Fruit fly (Drosophila melanogaster) whole organism, embryonic: ENCODE measurements around the gene UQCR-14.

Experiments used
- C15 ChIP-seq: fragments of 200-800 bp; sonication (Bioruptor generic); IDR thresholded peaks from 3 replicates; pipeline ENCODE4 v1.3.6; 2022; ENCODE audit warnings: missing biosample characterization, missing genetic modification characterization
- CG10267 ChIP-seq: fragments of 200-800 bp; sonication (Bioruptor generic); optimal IDR thresholded peaks from 2 replicates; lab custom pipeline; 2018; ENCODE audit warnings: missing biosample characterization, mild to moderate bottlenecking, missing genetic modification characterization, moderate library complexity
- CG10565 ChIP-seq: fragments of 200-800 bp; sonication (Bioruptor generic); optimal IDR thresholded peaks from 3 replicates; lab custom pipeline; 2016; ENCODE audit warnings: missing biosample characterization, mild to moderate bottlenecking, missing genetic modification characterization
- CG10654 ChIP-seq: fragments of 200-800 bp; sonication (Bioruptor generic); optimal IDR thresholded peaks from 2 replicates; lab custom pipeline; 2016; ENCODE audit warnings: missing biosample characterization, missing genetic modification characterization
- CG10959 ChIP-seq: fragments of 200-800 bp; sonication (Bioruptor generic); IDR thresholded peaks from 2 replicates; pipeline ENCODE4 v1.3.6; 2022; ENCODE audit warnings: missing biosample characterization, missing genetic modification characterization
- CG11247 ChIP-seq: fragments of 200-800 bp; sonication (Bioruptor generic); IDR thresholded peaks from 2 replicates; pipeline ENCODE4 v1.3.6; 2022; ENCODE audit warnings: missing biosample characterization, missing genetic modification characterization
- CG15696 ChIP-seq: fragments of 200-800 bp; sonication (Bioruptor generic); optimal IDR thresholded peaks from 2 replicates; lab custom pipeline; 2019; ENCODE audit warnings: missing biosample characterization, mild to moderate bottlenecking, missing genetic modification characterization, moderate library complexity
- CG16815 ChIP-seq: fragments of 200-800 bp; sonication (Bioruptor generic); optimal IDR thresholded peaks from 3 replicates; lab custom pipeline; 2017; ENCODE audit warnings: missing biosample characterization, mild to moderate bottlenecking, missing genetic modification characterization
- CG2202 ChIP-seq: fragments of 200-800 bp; sonication (Bioruptor generic); optimal IDR thresholded peaks from 2 replicates; lab custom pipeline; 2018; ENCODE audit warnings: missing biosample characterization, mild to moderate bottlenecking, missing genetic modification characterization
- CG31224 ChIP-seq: fragments of 200-800 bp; sonication (Bioruptor generic); IDR thresholded peaks from 2 replicates; pipeline ENCODE4 v1.3.6; 2022; ENCODE audit warnings: missing biosample characterization, missing genetic modification characterization
- CG3163 ChIP-seq: fragments of 200-800 bp; sonication (Bioruptor generic); optimal IDR thresholded peaks from 3 replicates; lab custom pipeline; 2016; ENCODE audit warnings: missing biosample characterization, missing genetic modification characterization
- CG32532 ChIP-seq: fragments of 200-800 bp; sonication (Bioruptor generic); IDR thresholded peaks from 2 replicates; pipeline ENCODE4 v1.3.6; 2022; ENCODE audit warnings: missing biosample characterization, missing genetic modification characterization
- CG3407 ChIP-seq: fragments of 200-800 bp; sonication (Bioruptor generic); optimal IDR thresholded peaks from 2 replicates; lab custom pipeline; 2018; ENCODE audit warnings: missing biosample characterization, mild to moderate bottlenecking, missing genetic modification characterization
- CG3847 ChIP-seq: fragments of 200-800 bp; sonication (Bioruptor generic); IDR thresholded peaks from 2 replicates; pipeline ENCODE4 v1.3.6; 2022; ENCODE audit warnings: missing biosample characterization, missing genetic modification characterization
- CG4282 ChIP-seq: fragments of 200-800 bp; sonication (Bioruptor generic); optimal IDR thresholded peaks from 2 replicates; lab custom pipeline; 2016; ENCODE audit warnings: missing biosample characterization, missing genetic modification characterization
- CG6854 ChIP-seq: fragments of 200-800 bp; sonication (Bioruptor generic); optimal IDR thresholded peaks from 3 replicates; lab custom pipeline; 2017; ENCODE audit warnings: missing biosample characterization, mild to moderate bottlenecking, missing genetic modification characterization
- CG9609 ChIP-seq: fragments of 200-800 bp; sonication (Bioruptor generic); optimal IDR thresholded peaks from 3 replicates; lab custom pipeline; 2016; ENCODE audit warnings: missing biosample characterization, missing genetic modification characterization
- D19B ChIP-seq: fragments of 200-800 bp; sonication (Bioruptor generic); optimal IDR thresholded peaks from 2 replicates; lab custom pipeline; 2017; ENCODE audit warnings: missing biosample characterization, mild to moderate bottlenecking, missing genetic modification characterization
- Dll ChIP-seq: fragments of 200-800 bp; sonication (Bioruptor generic); IDR thresholded peaks from 4 replicates; pipeline ENCODE4 v1.3.6; 2022; ENCODE audit warnings: missing biosample characterization, missing genetic modification characterization; ENCODE audit not compliant: partially characterized antibody
- ERR ChIP-seq: fragments of 200-800 bp; sonication (Bioruptor generic); optimal IDR thresholded peaks from 2 replicates; lab custom pipeline; 2016; ENCODE audit warnings: missing biosample characterization, missing genetic modification characterization
- Ets65A ChIP-seq: fragments of 200-800 bp; sonication (Bioruptor generic); peaks from one replicate; lab custom pipeline; 2016; ENCODE audit warnings: missing biosample characterization, missing genetic modification characterization
- Kr ChIP-seq: fragments of 200-800 bp; sonication (Bioruptor generic); optimal IDR thresholded peaks from 2 replicates; lab custom pipeline; 2017; ENCODE audit warnings: missing biosample characterization, mild to moderate bottlenecking, missing genetic modification characterization
- MESR4 ChIP-seq: fragments of 200-800 bp; sonication (Bioruptor generic); optimal IDR thresholded peaks from 2 replicates; lab custom pipeline; 2018; ENCODE audit warnings: missing biosample characterization, mild to moderate bottlenecking, missing genetic modification characterization, moderate library complexity
- Med ChIP-seq: fragments of 200-800 bp; sonication (Bioruptor generic); peaks from one replicate; lab custom pipeline; 2016; ENCODE audit warnings: missing biosample characterization, missing genetic modification characterization, mild to moderate bottlenecking, inconsistent platforms, moderate library complexity
- NfI ChIP-seq: fragments of 200-800 bp; sonication (Bioruptor generic); optimal IDR thresholded peaks from 3 replicates; lab custom pipeline; 2018; ENCODE audit warnings: missing biosample characterization, mild to moderate bottlenecking, missing genetic modification characterization, moderate library complexity
- Oli ChIP-seq: fragments of 200-800 bp; sonication (Bioruptor generic); optimal IDR thresholded peaks from 2 replicates; lab custom pipeline; 2018; ENCODE audit warnings: missing biosample characterization, mild to moderate bottlenecking, missing genetic modification characterization, moderate library complexity
- Opbp ChIP-seq: fragments of 200-800 bp; sonication (Bioruptor generic); IDR thresholded peaks from 3 replicates; pipeline ENCODE4 v1.3.6; 2022; ENCODE audit warnings: missing biosample characterization, missing genetic modification characterization; ENCODE audit not compliant: partially characterized antibody
- Optix ChIP-seq: fragments of 200-800 bp; sonication (Bioruptor generic); IDR thresholded peaks from 3 replicates; pipeline ENCODE4 v1.3.6; 2022; ENCODE audit warnings: missing biosample characterization, missing genetic modification characterization
- Pdp1 ChIP-seq, 2 experiments: fragments of 200-800 bp; sonication (Bioruptor generic); optimal IDR thresholded peaks; 3 replicates each; lab custom pipeline; 2016; ENCODE audit warnings: missing biosample characterization in 2 of 2, missing genetic modification characterization in 2 of 2, mild to moderate bottlenecking in 1 of 2, moderate library complexity in 1 of 2
- Sox102F ChIP-seq: fragments of 200-800 bp; sonication (Bioruptor generic); optimal IDR thresholded peaks from 2 replicates; lab custom pipeline; 2018; ENCODE audit warnings: missing biosample characterization, mild to moderate bottlenecking, missing genetic modification characterization, moderate library complexity
- YL-1 ChIP-seq: fragments of 200-800 bp; sonication (Bioruptor generic); optimal IDR thresholded peaks from 3 replicates; lab custom pipeline; 2017; ENCODE audit warnings: missing biosample characterization, mild to moderate bottlenecking, missing genetic modification characterization
- bigmax ChIP-seq: fragments of 200-800 bp; sonication (Bioruptor generic); optimal IDR thresholded peaks from 2 replicates; lab custom pipeline; 2018; ENCODE audit warnings: missing biosample characterization, mild to moderate bottlenecking, missing genetic modification characterization
- cato ChIP-seq: fragments of 200-800 bp; sonication (Bioruptor generic); optimal IDR thresholded peaks from 2 replicates; lab custom pipeline; 2016; ENCODE audit warnings: missing biosample characterization, missing genetic modification characterization, borderline replicate concordance
- cg ChIP-seq: fragments of 200-800 bp; sonication (Bioruptor generic); optimal IDR thresholded peaks from 3 replicates; lab custom pipeline; 2019; ENCODE audit warnings: missing biosample characterization, mild to moderate bottlenecking, missing genetic modification characterization, moderate library complexity
- crol ChIP-seq: fragments of 200-800 bp; sonication (Bioruptor generic); IDR thresholded peaks from 2 replicates; pipeline ENCODE4 v1.3.6; 2022; ENCODE audit warnings: missing biosample characterization, missing genetic modification characterization
- dm ChIP-seq: fragments of 200-800 bp; sonication (Bioruptor generic); optimal IDR thresholded peaks from 3 replicates; lab custom pipeline; 2016; ENCODE audit warnings: missing biosample characterization, missing genetic modification characterization
- gsb-n ChIP-seq: fragments of 200-800 bp; sonication (Bioruptor generic); optimal IDR thresholded peaks from 3 replicates; lab custom pipeline; 2018; ENCODE audit warnings: missing biosample characterization, mild to moderate bottlenecking, missing genetic modification characterization
- her ChIP-seq: fragments of 200-800 bp; sonication (Bioruptor generic); optimal IDR thresholded peaks from 2 replicates; lab custom pipeline; 2016; ENCODE audit warnings: missing biosample characterization, missing genetic modification characterization
- lov ChIP-seq, 2 experiments: fragments of 200-800 bp in 1 of 2; fragments of >200 bp in 1 of 2; sonication (Bioruptor generic) in 1 of 2; IDR thresholded peaks in 1 of 2; optimal IDR thresholded peaks in 1 of 2; 2 replicates in 1 of 2; 3 replicates in 1 of 2; pipeline versions ENCODE4 v1.3.6 to Lab custom; 2017 to 2022; ENCODE audit warnings: missing biosample characterization in 1 of 2, missing genetic modification characterization in 1 of 2
- nmo ChIP-seq: fragments of 200-800 bp; sonication (Bioruptor generic); optimal IDR thresholded peaks from 2 replicates; lab custom pipeline; 2018; ENCODE audit warnings: missing biosample characterization, mild to moderate bottlenecking, missing genetic modification characterization, moderate library complexity
- nom ChIP-seq: fragments of 200-800 bp; sonication (Bioruptor generic); optimal IDR thresholded peaks from 2 replicates; lab custom pipeline; 2017; ENCODE audit warnings: missing biosample characterization, missing genetic modification characterization, mild to moderate bottlenecking, moderate library complexity, missing genetic modification reagents
- prd ChIP-seq, 3 experiments: fragments of >200 bp in 2 of 3; fragments of 200-800 bp in 1 of 3; sonication (Bioruptor generic) in 1 of 3; optimal IDR thresholded peaks in 2 of 3; IDR thresholded peaks in 1 of 3; 2 replicates in 2 of 3; 3 replicates in 1 of 3; pipeline versions ENCODE4 v1.3.6 to Lab custom; 2017 to 2022; ENCODE audit warnings: missing biosample characterization in 1 of 3, missing genetic modification characterization in 1 of 3
- repo ChIP-seq: fragments of 200-800 bp; sonication (Bioruptor generic); optimal IDR thresholded peaks from 2 replicates; lab custom pipeline; 2016; ENCODE audit warnings: missing biosample characterization, missing genetic modification characterization
- run ChIP-seq: fragments of 200-800 bp; sonication (Bioruptor generic); optimal IDR thresholded peaks from 3 replicates; lab custom pipeline; 2018; ENCODE audit warnings: missing biosample characterization, mild to moderate bottlenecking, missing genetic modification characterization
- sc ChIP-seq, 3 experiments: fragments of >200 bp in 2 of 3; fragments of 200-800 bp in 1 of 3; sonication (Bioruptor generic) in 1 of 3; optimal IDR thresholded peaks; 2 replicates in 2 of 3; 3 replicates in 1 of 3; lab custom pipeline; 2017; ENCODE audit warnings: mild to moderate bottlenecking in 1 of 3, missing biosample characterization in 1 of 3, missing genetic modification characterization in 1 of 3, missing genetic modification reagents in 1 of 3
- sens ChIP-seq: fragments of 200-800 bp; sonication (Bioruptor generic); peaks from one replicate; lab custom pipeline; 2016; ENCODE audit warnings: missing biosample characterization, missing genetic modification characterization
- sug ChIP-seq: fragments of 200-800 bp; optimal IDR thresholded peaks from 2 replicates; lab custom pipeline; 2019; ENCODE audit warnings: missing biosample characterization, mild to moderate bottlenecking, missing genetic modification characterization, moderate library complexity
- tup ChIP-seq: fragments of 200-800 bp; sonication (Bioruptor generic); optimal IDR thresholded peaks from 2 replicates; lab custom pipeline; 2016; ENCODE audit warnings: missing biosample characterization, mild to moderate bottlenecking, missing genetic modification characterization, moderate library complexity
- twi ChIP-seq: fragments of 200-800 bp; optimal IDR thresholded peaks from 2 replicates; lab custom pipeline; 2019; ENCODE audit warnings: missing biosample characterization, mild to moderate bottlenecking, missing genetic modification characterization, moderate library complexity
- vfl ChIP-seq: fragments of 200-800 bp; sonication (Bioruptor generic); optimal IDR thresholded peaks from 2 replicates; lab custom pipeline; 2016; ENCODE audit warnings: missing biosample characterization, missing genetic modification characterization
- vnd ChIP-seq: fragments of 200-800 bp; sonication (Bioruptor generic); IDR thresholded peaks from 3 replicates; pipeline ENCODE4 v1.3.6; 2022; ENCODE audit warnings: missing biosample characterization, missing genetic modification characterization; ENCODE audit not compliant: partially characterized antibody

Gene UQCR-14

DNA sequence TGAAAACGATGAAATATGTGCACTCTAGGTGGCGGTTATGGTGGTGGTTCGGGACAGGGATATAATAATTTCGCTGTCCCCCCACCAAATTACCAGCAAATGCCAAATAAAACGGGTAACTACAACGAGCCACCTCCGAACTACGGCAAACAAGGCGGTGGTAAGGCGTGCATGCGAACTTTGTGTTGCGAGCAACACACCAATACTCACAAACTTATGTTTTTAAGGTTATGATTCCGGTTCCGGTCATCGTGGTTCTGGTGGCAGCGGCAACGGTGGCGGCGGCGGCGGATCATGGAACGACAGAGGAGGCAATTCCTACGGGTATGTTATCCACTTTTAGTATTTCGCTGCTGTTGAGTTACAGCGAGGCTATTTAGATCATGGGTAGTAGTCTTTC lies 2.9 kb downstream of the UQCR-14 start:
- TF ChIP-seq YL-1 (GFP tag; lab: Kevin White, UChicago) (peak; percentile 48), run (tag; lab: Kevin White, UChicago) (no peak), MESR4 (GFP tag; lab: Kevin White, UChicago) (peak; percentile 57), Med (GFP tag; lab: Kevin White, UChicago) (peak; percentile 16), bigmax (GFP tag; lab: Kevin White, UChicago) (peak; percentile 92), Optix (GFP tag; lab: Robert Waterston, UW) (no peak), prd (optimal IDR thresholded peaks at IDR 0.05; lab: Kevin White, UChicago) (no peak), prd (GFP tag; IDR thresholded peaks at IDR 0.05; lab: Robert Waterston, UW) (no peak), CG10959 (GFP tag; lab: Robert Waterston, UW) (no peak), gsb-n (tag; lab: Kevin White, UChicago) (no peak), C15 (GFP tag; lab: Robert Waterston, UW) (no peak), tup (no peak), CG2202 (no peak), Opbp (GFP tag; lab: Robert Waterston, UW) (no peak), sc (optimal IDR thresholded peaks at IDR 0.05; lab: Kevin White, UChicago) (no peak), sc (GFP tag; optimal IDR thresholded peaks at IDR 0.05; lab: Kevin White, UChicago) (no peak), Kr (GFP tag; lab: Kevin White, UChicago) (no peak), vfl (GFP tag; lab: Kevin White, UChicago) (no peak), D19B (GFP tag; lab: Kevin White, UChicago) (no peak), CG10565 (no peak), Ets65A (peak; percentile 17), Pdp1 (GFP tag; optimal IDR thresholded peaks at IDR 0.05; lab: Kevin White, UChicago) (no peak), dm (peak; percentile 42), CG4282 (no peak), CG11247 (no peak), vnd (no peak), cato (GFP tag; lab: Kevin White, UChicago) (no peak), cg (GFP tag; lab: Kevin White, UChicago) (peak; percentile 41), CG3407 (GFP tag; lab: Kevin White, UChicago) (no peak), CG6854 (no peak), NfI (no peak), CG15696 (no peak), CG16815 (GFP tag; lab: Kevin White, UChicago) (no peak), repo (GFP tag; lab: Kevin White, UChicago) (no peak), Sox102F (GFP tag; lab: Kevin White, UChicago) (no peak), CG10654 (no peak)

DNA sequence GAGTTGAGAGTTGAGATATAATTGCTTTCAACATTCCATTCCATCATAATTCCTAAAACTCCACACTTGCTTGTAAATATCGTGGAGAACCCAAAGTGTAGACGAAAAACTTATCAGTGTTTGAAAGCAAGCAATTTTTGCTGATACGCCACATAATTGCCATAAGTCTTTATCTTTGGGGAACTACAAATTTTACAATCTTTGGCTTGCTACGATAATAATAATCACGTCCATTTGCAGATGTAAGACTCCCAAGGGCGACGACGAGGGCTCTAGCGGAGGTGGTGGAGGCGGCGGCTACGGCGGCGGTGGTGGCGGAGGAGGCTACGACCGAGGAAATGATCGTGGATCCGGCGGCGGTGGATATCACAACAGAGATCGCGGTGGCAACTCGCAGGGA lies 6.6 kb downstream of the UQCR-14 start:
- TF ChIP-seq twi (no peak), Oli (tag; lab: Kevin White, UChicago) (no peak), lov (optimal IDR thresholded peaks at IDR 0.05; lab: Kevin White, UChicago) (no peak), lov (GFP tag; IDR thresholded peaks at IDR 0.05; lab: Robert Waterston, UW) (no peak), crol (GFP tag; lab: Robert Waterston, UW) (peak; percentile 20; the same call in 1 of the 2 replicates), CG3847 (no peak), Dll (no peak), CG31224 (no peak), CG10267 (tag; lab: Kevin White, UChicago) (no peak), sug (tag; lab: Kevin White, UChicago) (peak; percentile 25), sens (GFP tag; lab: Kevin White, UChicago) (no peak), nom (GFP tag; lab: Kevin White, UChicago) (no peak), nmo (GFP tag; lab: Kevin White, UChicago) (no peak), Opbp (GFP tag; lab: Robert Waterston, UW) (no peak), CG3163 (GFP tag; lab: Kevin White, UChicago) (no peak), CG9609 (no peak), CG32532 (GFP tag; lab: Robert Waterston, UW) (no peak), ERR (GFP tag; lab: Kevin White, UChicago) (no peak), her (GFP tag; lab: Kevin White, UChicago) (no peak)
